Worm (Caenorhabditis elegans) whole organism, late embryonic: Measurements from ENCODE around the gene rbr-2.

ENCODE experiments used
- Y22D7AL.16 ChIP-seq: sonication (generic microtip); optimal IDR thresholded peaks from 2 replicates; lab custom pipeline; 2016; ENCODE audit warnings: missing genetic modification characterization, missing compliant biosample characterization
- fkh-10 ChIP-seq: fragments of 150-350 bp; optimal IDR thresholded peaks from 2 replicates; lab custom pipeline; 2014; ENCODE audit warnings: missing biosample characterization, missing genetic modification reagents, missing genetic modification characterization
- nhr-11 ChIP-seq: fragments of 150-350 bp; optimal IDR thresholded peaks from 2 replicates; lab custom pipeline; 2014; ENCODE audit warnings: missing biosample characterization, missing genetic modification characterization
- odd-2 ChIP-seq: sonication (generic microtip); optimal IDR thresholded peaks from 2 replicates; lab custom pipeline; 2017; ENCODE audit warnings: antibody characterized with exemption, mild to moderate bottlenecking, missing genetic modification characterization, missing compliant biosample characterization
- pat-9 ChIP-seq: fragments of 200-800 bp; sonication (Bioruptor generic); optimal IDR thresholded peaks from 2 replicates; lab custom pipeline; 2018; ENCODE audit warnings: mild to moderate bottlenecking, missing genetic modification characterization, moderate library complexity, missing compliant biosample characterization
- pqm-1 ChIP-seq: sonication (generic microtip); optimal IDR thresholded peaks from 2 replicates; lab custom pipeline; 2016; ENCODE audit warnings: missing genetic modification characterization, missing compliant biosample characterization
- tbx-2 ChIP-seq: sonication (generic microtip); optimal IDR thresholded peaks from 2 replicates; lab custom pipeline; 2016; ENCODE audit warnings: missing genetic modification characterization, missing compliant biosample characterization

- TF ChIP-seq fkh-10 (GFP tag; lab: Kevin White, UChicago) (no peak), odd-2 (tag; lab: Kevin White, UChicago) (no peak), nhr-11 (tag; lab: Kevin White, UChicago) (no peak), pqm-1 (tag; lab: Kevin White, UChicago) (no peak), Y22D7AL.16 (no peak), tbx-2 (tag; lab: Kevin White, UChicago) (no peak), pat-9 (tag; lab: Kevin White, UChicago) (no peak)
Measured at ce11 chrIV:10919770-10920169, at the start of gene rbr-2.
